Fruit fly (Drosophila melanogaster): ENCODE results near the gene dnd.
A peak's percentile ranks its signal among the peaks of the same experiment; 100 is the strongest.

The dnd gene

DNA sequence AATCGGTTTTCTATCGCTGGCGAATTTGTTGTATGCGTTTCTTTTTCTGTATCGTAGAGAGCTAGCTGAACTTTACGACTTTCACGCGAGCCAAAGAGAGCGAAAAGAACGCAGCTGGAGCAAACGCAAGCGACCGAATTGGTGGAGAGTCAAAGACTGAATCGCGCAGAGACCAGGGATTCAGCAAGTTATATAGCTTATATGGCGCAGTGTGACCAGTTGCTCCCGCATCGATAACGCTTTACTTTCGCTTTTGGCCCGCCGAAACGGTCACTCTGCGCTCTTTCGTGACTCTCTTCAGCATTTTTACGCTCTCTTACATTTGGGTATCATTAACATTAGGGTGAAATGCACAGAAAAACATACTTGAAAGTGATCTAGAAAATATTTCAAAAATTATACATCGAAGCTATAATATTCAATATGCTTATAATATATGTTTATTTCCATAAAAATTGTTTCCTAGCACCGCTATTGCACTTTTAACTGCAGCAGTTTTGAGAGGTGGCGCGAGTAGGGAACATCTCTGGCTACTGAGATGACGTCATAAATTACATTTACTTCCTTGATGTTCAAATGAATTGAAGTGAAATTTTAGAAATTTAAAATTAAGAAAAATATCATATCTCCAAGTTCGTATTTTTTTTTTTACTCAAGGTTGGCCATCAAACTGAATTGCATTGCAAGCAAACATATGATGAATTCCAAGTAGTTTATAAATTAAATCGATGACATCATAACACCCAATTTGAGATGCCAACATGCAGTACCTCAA lies 30.9 kb downstream of the dnd start, which contains the start of gene glec (continued):
- TF ChIP-seq CG7271 (tag; optimal IDR thresholded peaks at IDR 0.05) (no peak), inv (GFP tag; IDR thresholded peaks at IDR 0.05; ENCODE audit: partially characterized antibody) (peak; percentile 19; the same call in 1 of the 2 replicates), CG5245 (GFP tag; optimal IDR thresholded peaks at IDR 0.05) (no peak), sc (optimal IDR thresholded peaks at IDR 0.05) (no peak), sc (GFP tag; optimal IDR thresholded peaks at IDR 0.05) (no peak), CG7987 (GFP tag; optimal IDR thresholded peaks at IDR 0.05) (peak; percentile 61), schlank (tag; optimal IDR thresholded peaks at IDR 0.05) (peak; percentile 18), pan (optimal IDR thresholded peaks at IDR 0.05) (no peak), pan (GFP tag; optimal IDR thresholded peaks at IDR 0.05 in 1 of 2, IDR thresholded peaks at IDR 0.05 in 1 of 2) (peak in 1 of 2 experiments; percentile 59), CG18476 (GFP tag; optimal IDR thresholded peaks at IDR 0.05) (no peak), CG14014 (GFP tag; IDR thresholded peaks at IDR 0.05) (peak; percentile 44; the same call in 1 of the 2 replicates), Dad (GFP tag; optimal IDR thresholded peaks at IDR 0.05) (peak; percentile 14), CG13123 (GFP tag; optimal IDR thresholded peaks at IDR 0.05) (no peak), corto (GFP tag; optimal IDR thresholded peaks at IDR 0.05) (peak; percentile 62), gcm2 (GFP tag; optimal IDR thresholded peaks at IDR 0.05) (no peak), onecut (GFP tag; IDR thresholded peaks at IDR 0.05) (peak; percentile 62), CG30020 (tag; optimal IDR thresholded peaks at IDR 0.05) (no peak), seq (GFP tag; IDR thresholded peaks at IDR 0.05) (peak; percentile 50; the same call in 1 of the 2 replicates), NC2α (GFP tag; optimal IDR thresholded peaks at IDR 0.05) (peak; percentile 86), CG17829 (tag; optimal IDR thresholded peaks at IDR 0.05) (peak; percentile 29), Opbp (GFP tag; IDR thresholded peaks at IDR 0.05; ENCODE audit: partially characterized antibody) (peak; percentile 73), lov (optimal IDR thresholded peaks at IDR 0.05) (no peak), lov (GFP tag; IDR thresholded peaks at IDR 0.05) (0 out of 3 replicates have a peak, but pooled peaks have one; percentile 65), CG4617 (GFP tag; optimal IDR thresholded peaks at IDR 0.05; ENCODE audit: borderline replicate concordance) (no peak), CG4404 (GFP tag; IDR thresholded peaks at IDR 0.05) (no peak), grn (GFP tag; optimal IDR thresholded peaks at IDR 0.05) (peak; percentile 7), CG9932 (GFP tag; IDR thresholded peaks at IDR 0.05) (peak; percentile 27; the same call in 1 of the 2 replicates), CG12659 (GFP tag; optimal IDR thresholded peaks at IDR 0.05) (peak; percentile 25), danr (GFP tag; IDR thresholded peaks at IDR 0.05) (no peak), Dll (GFP tag; IDR thresholded peaks at IDR 0.05; ENCODE audit: partially characterized antibody) (no peak), GATAe (GFP tag; conservative IDR thresholded peaks at IDR 0.05) (no peak), CG18262 (tag; optimal IDR thresholded peaks at IDR 0.05) (peak; percentile 37), CG31388 (GFP tag; optimal IDR thresholded peaks at IDR 0.05) (no peak), zen2 (GFP tag; IDR thresholded peaks at IDR 0.05; ENCODE audit: partially characterized antibody) (peak; percentile 42; the same call in 1 of the 3 replicates), dpn (GFP tag; optimal IDR thresholded peaks at IDR 0.05) (peak; percentile 19 to 31), NfI (GFP tag; optimal IDR thresholded peaks at IDR 0.05) (peak; percentile 28), zfh2 (GFP tag; optimal IDR thresholded peaks at IDR 0.05) (no peak), dysf (GFP tag; IDR thresholded peaks at IDR 0.05) (no peak), CG8765 (GFP tag; IDR thresholded peaks at IDR 0.05) (no peak), cwo (GFP tag; optimal IDR thresholded peaks at IDR 0.05) (no peak), sna (GFP tag; IDR thresholded peaks at IDR 0.05; ENCODE audit: partially characterized antibody) (peak; percentile 36; the same call in 1 of the 2 replicates), CG31224 (GFP tag; IDR thresholded peaks at IDR 0.05) (0 out of 2 replicates have a peak, but pooled peaks have one; percentile 5), CG11456 (GFP tag; IDR thresholded peaks at IDR 0.05) (0 out of 3 replicates have a peak, but pooled peaks have one; percentile 37), CG4424 (GFP tag; optimal IDR thresholded peaks at IDR 0.05) (no peak), E2f2 (GFP tag; IDR thresholded peaks at IDR 0.05) (peak; percentile 36), CG17359 (tag; optimal IDR thresholded peaks at IDR 0.05) (peak; percentile 9), nau (GFP tag; optimal IDR thresholded peaks at IDR 0.05) (no peak), CG15479 (GFP tag; optimal IDR thresholded peaks at IDR 0.05) (no peak), Nf-YB (GFP tag; optimal IDR thresholded peaks at IDR 0.05) (no peak)

Measured in whole organism, embryonic.